Fruit fly (Drosophila melanogaster): Measurements from ENCODE around the gene CG14506.

CG14506 gene

DNA sequence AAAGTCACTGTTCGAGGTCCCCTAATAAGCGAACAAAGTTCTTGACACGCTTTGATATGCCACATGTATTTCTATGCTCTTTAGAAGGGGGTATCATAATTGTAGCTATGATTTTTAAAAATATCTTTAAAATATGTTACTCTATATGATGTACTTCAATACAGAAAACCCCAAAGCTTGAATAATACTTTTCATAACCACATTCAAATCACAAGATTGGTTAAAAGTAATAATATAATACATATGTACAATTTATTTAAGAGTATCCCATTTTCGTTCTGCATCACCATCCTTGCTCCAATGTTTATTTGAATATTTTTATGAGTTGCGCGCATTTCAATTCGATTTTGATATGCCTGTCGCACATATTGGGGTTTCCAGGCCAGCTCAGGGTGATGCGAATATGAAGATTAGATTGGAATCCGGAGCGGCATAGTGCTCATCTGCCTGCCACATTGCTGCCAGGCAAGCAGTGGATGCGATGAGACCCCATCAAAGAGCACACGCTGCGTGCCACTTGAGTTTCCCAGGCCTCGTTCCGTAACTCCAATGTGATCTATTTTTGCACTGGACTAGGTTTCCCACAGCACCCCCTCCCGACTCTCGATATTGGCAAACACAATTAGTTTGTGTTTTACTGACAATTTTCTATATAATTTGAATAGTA lies 37.4 kb downstream of the CG14506 start (continued):
- TF ChIP-seq CG7839 (tag; optimal IDR thresholded peaks at IDR 0.05) (peak; percentile 11), CG9609 (GFP tag; optimal IDR thresholded peaks at IDR 0.05) (no peak), CG4707 (GFP tag; optimal IDR thresholded peaks at IDR 0.05) (no peak), Nf-YC (tag; optimal IDR thresholded peaks at IDR 0.05) (no peak), CG15514 (GFP tag; optimal IDR thresholded peaks at IDR 0.05) (no peak), CG2678 (tag; optimal IDR thresholded peaks at IDR 0.05) (peak; percentile 27), CrebB (tag; optimal IDR thresholded peaks at IDR 0.05) (no peak), dmrt99B (tag; optimal IDR thresholded peaks at IDR 0.05) (peak; percentile 8)

DNA sequence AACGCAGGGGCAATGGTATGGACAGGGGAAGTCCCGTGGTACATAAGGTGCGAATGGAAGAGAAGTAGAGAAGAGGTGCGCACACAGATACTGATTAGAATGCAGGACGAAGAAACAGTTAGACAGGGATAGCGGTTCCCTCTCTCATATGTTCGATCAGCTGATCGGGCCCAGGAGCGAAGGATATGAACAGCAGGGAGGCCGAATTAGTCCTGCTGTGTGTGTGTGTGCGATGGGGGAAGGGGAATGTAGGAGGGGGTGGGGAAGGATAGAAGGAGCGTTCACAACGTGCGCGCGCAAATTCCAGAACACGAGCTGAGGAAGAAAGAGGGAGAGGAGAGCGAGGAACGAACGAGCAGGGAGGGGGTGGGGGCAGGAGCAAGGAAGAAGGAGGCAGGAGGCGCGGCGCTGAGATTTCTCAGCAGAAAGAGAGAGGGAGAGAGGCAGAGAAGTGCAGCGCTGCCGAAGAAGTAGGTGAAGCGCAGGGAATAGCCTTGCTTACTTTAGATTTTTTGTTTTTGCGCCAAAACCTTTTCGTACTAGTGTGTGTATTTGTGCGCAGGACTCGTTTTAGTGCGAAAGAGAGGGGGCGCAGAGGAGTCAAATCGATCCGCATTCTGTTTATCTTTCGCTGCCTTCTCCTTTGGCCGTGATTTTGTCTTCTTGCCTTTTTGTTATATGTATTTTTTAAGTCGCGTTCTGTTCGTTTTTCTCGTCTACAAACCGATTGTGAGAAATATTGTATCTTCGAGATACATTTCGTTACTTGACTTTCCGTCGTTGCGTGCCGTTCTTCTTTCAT lies 38.9 kb downstream of the CG14506 start:
- peak; percentile 41 for TF ChIP-seq kni (GFP tag; optimal IDR thresholded peaks at IDR 0.05)
- no peak for TF ChIP-seq CG10979 (tag; optimal IDR thresholded peaks at IDR 0.05)
- no peak for TF ChIP-seq nau (GFP tag; optimal IDR thresholded peaks at IDR 0.05)
- TF ChIP-seq Trl (optimal IDR thresholded peaks at IDR 0.05) = peak in 1 of 2 experiments; percentile 43
- no peak for TF ChIP-seq Trl (GFP tag; optimal IDR thresholded peaks at IDR 0.05)
- no peak for TF ChIP-seq p53 (GFP tag; optimal IDR thresholded peaks at IDR 0.05)
- no peak for TF ChIP-seq wor (GFP tag; IDR thresholded peaks at IDR 0.05)
- TF ChIP-seq CG1832 (GFP tag; optimal IDR thresholded peaks at IDR 0.05) = peak; percentile 60
- peak in 1 of 2 experiments; percentile 82 for TF ChIP-seq tll (GFP tag; optimal IDR thresholded peaks at IDR 0.05)
- TF ChIP-seq nom (GFP tag; optimal IDR thresholded peaks at IDR 0.05) = peak; percentile 27
- no peak for TF ChIP-seq scrt (GFP tag; optimal IDR thresholded peaks at IDR 0.05)
- TF ChIP-seq crp (GFP tag; optimal IDR thresholded peaks at IDR 0.05) = peak in 1 of 2 experiments; percentile 70
- no peak for TF ChIP-seq az2 (GFP tag; optimal IDR thresholded peaks at IDR 0.05)
- TF ChIP-seq CG8359 (GFP tag; optimal IDR thresholded peaks at IDR 0.05; ENCODE audit: borderline replicate concordance) = no peak
- TF ChIP-seq emc (GFP tag; optimal IDR thresholded peaks at IDR 0.05) = no peak
- TF ChIP-seq nerfin-1 (tag; optimal IDR thresholded peaks at IDR 0.05) = peak; percentile 50
- TF ChIP-seq tna (GFP tag; IDR thresholded peaks at IDR 0.05; ENCODE audit: partially characterized antibody) = no peak
- TF ChIP-seq cg (GFP tag; optimal IDR thresholded peaks at IDR 0.05) = peak; percentile 38
- TF ChIP-seq insv (GFP tag; optimal IDR thresholded peaks at IDR 0.05) = peak in 1 of 2 experiments; percentile 95
- no peak for TF ChIP-seq BtbVII (GFP tag; optimal IDR thresholded peaks at IDR 0.05)
- TF ChIP-seq cas (GFP tag; IDR thresholded peaks at IDR 0.05) = no peak
- no peak for TF ChIP-seq Six4 (GFP tag; optimal IDR thresholded peaks at IDR 0.05)
- TF ChIP-seq CG30020 (tag; optimal IDR thresholded peaks at IDR 0.05) = no peak
- no peak for TF ChIP-seq so (GFP tag; IDR thresholded peaks at IDR 0.05)
- no peak for TF ChIP-seq knrl (GFP tag; IDR thresholded peaks at IDR 0.05; ENCODE audit: partially characterized antibody)
- peak; percentile 86 for TF ChIP-seq pros (GFP tag; optimal IDR thresholded peaks at IDR 0.05)
- TF ChIP-seq CG15479 (GFP tag; optimal IDR thresholded peaks at IDR 0.05) = peak; percentile 49
- TF ChIP-seq otp (GFP tag; IDR thresholded peaks at IDR 0.05) = no peak
- no peak for TF ChIP-seq gro (GFP tag; optimal IDR thresholded peaks at IDR 0.05)
- TF ChIP-seq Poxn (GFP tag; IDR thresholded peaks at IDR 0.05) = no peak
- peak; percentile 57 for TF ChIP-seq twi (tag; optimal IDR thresholded peaks at IDR 0.05)
- TF ChIP-seq crol (GFP tag; IDR thresholded peaks at IDR 0.05) = peak; percentile 91
- no peak for TF ChIP-seq MBD-R2 (GFP tag; IDR thresholded peaks at IDR 0.05)
- no peak for TF ChIP-seq CG5180 (GFP tag; optimal IDR thresholded peaks at IDR 0.05)

Measured in whole organism, embryonic.